Worm (Caenorhabditis elegans) whole organism, young adult: Measurements from ENCODE around the gene F46G10.2.

Experiments used
- B0261.1 ChIP-seq: sonication (generic microtip); optimal IDR thresholded peaks from 2 replicates; lab custom pipeline; 2016; ENCODE audit warnings: mild to moderate bottlenecking, missing genetic modification characterization, moderate library complexity, missing compliant biosample characterization
- C06A6.2 ChIP-seq: fragments of 200-800 bp; sonication (Bioruptor generic); conservative IDR thresholded peaks from 2 replicates; pipeline ENCODE4 v1.3.6; 2022; ENCODE audit warnings: missing genetic modification characterization, missing compliant biosample characterization
- D2030.7 ChIP-seq: fragments of 200-800 bp; sonication (Bioruptor generic); IDR thresholded peaks from 2 replicates; pipeline ENCODE4 v1.3.6; 2022; ENCODE audit warnings: missing genetic modification reagents, missing genetic modification characterization, missing compliant biosample characterization
- F23B12.7 ChIP-seq: sonication (generic microtip); optimal IDR thresholded peaks from 2 replicates; lab custom pipeline; 2017; ENCODE audit warnings: missing genetic modification characterization, mild to moderate bottlenecking, missing compliant biosample characterization, antibody characterized with exemption, moderate library complexity; ENCODE audit not compliant: insufficient read depth
- F37B4.10 ChIP-seq: fragments of 200-800 bp; sonication (Bioruptor generic); IDR thresholded peaks from 2 replicates; pipeline ENCODE4 v1.3.6; 2022; ENCODE audit warnings: missing genetic modification characterization, missing compliant biosample characterization
- F52B5.7 ChIP-seq: sonication (generic microtip); optimal IDR thresholded peaks from 2 replicates; lab custom pipeline; 2016; ENCODE audit warnings: mild to moderate bottlenecking, missing genetic modification characterization, missing compliant biosample characterization
- K12H6.12 ChIP-seq: fragments of 200-800 bp; sonication (Bioruptor generic); optimal IDR thresholded peaks from 2 replicates; lab custom pipeline; 2018; ENCODE audit warnings: mild to moderate bottlenecking, missing genetic modification characterization, missing compliant biosample characterization
- Y79H2A.3 ChIP-seq: fragments of 200-800 bp; sonication (Bioruptor generic); conservative IDR thresholded peaks from 2 replicates; pipeline ENCODE4 v1.3.6; 2022; ENCODE audit warnings: missing genetic modification reagents, missing genetic modification characterization, missing compliant biosample characterization
- akir-1 ChIP-seq: fragments of 200-800 bp; sonication (Bioruptor generic); optimal IDR thresholded peaks from 2 replicates; lab custom pipeline; 2018; ENCODE audit warnings: mild to moderate bottlenecking, missing genetic modification characterization, moderate library complexity, missing compliant biosample characterization
- ama-1 ChIP-seq, 3 experiments: fragments of 150-350 bp in 1 of 3; sonication (generic microtip) in 2 of 3; optimal IDR thresholded peaks; 2 replicates each; lab custom pipeline; 2014 to 2018; ENCODE audit warnings: missing biosample characterization in 2 of 3, missing genetic modification characterization in 2 of 3, missing genetic modification reagents in 2 of 3
- aptf-2 ChIP-seq: fragments of 200-800 bp; sonication (Bioruptor generic); conservative IDR thresholded peaks from 2 replicates; pipeline ENCODE4 v1.3.6; 2022; ENCODE audit warnings: missing genetic modification reagents, missing genetic modification characterization, missing compliant biosample characterization
- atf-7 ChIP-seq: sonication (generic microtip); optimal IDR thresholded peaks from 2 replicates; lab custom pipeline; 2017; ENCODE audit warnings: mild to moderate bottlenecking, missing genetic modification characterization, missing compliant biosample characterization
- cebp-2 ChIP-seq: fragments of 200-800 bp; sonication (Bioruptor generic); IDR thresholded peaks from 2 replicates; pipeline ENCODE4 v1.3.6; 2022; ENCODE audit warnings: missing genetic modification characterization, missing compliant biosample characterization
- ceh-100 ChIP-seq: fragments of 200-800 bp; sonication (Bioruptor generic); IDR thresholded peaks from 2 replicates; pipeline ENCODE4 v1.3.6; 2022; ENCODE audit warnings: missing genetic modification reagents, missing genetic modification characterization, missing compliant biosample characterization
- ceh-40 ChIP-seq: fragments of 200-800 bp; sonication (Bioruptor generic); IDR thresholded peaks from 2 replicates; pipeline ENCODE4 v1.3.6; 2022; ENCODE audit warnings: missing genetic modification characterization, missing compliant biosample characterization
- ceh-79 ChIP-seq: sonication (generic microtip); optimal IDR thresholded peaks from 2 replicates; lab custom pipeline; 2017; ENCODE audit warnings: mild to moderate bottlenecking, missing genetic modification characterization, missing compliant biosample characterization
- chd-7 ChIP-seq: sonication (generic microtip); optimal IDR thresholded peaks from 2 replicates; lab custom pipeline; 2016; ENCODE audit warnings: mild to moderate bottlenecking, missing genetic modification characterization, moderate library complexity, missing compliant biosample characterization
- ekl-4 ChIP-seq: fragments of 200-800 bp; sonication (Bioruptor generic); IDR thresholded peaks from 2 replicates; pipeline ENCODE4 v1.3.6; 2022; ENCODE audit warnings: missing genetic modification reagents, missing genetic modification characterization, missing compliant biosample characterization
- hmg-20 ChIP-seq: fragments of 200-800 bp; sonication (Bioruptor generic); IDR thresholded peaks from 2 replicates; pipeline ENCODE4 v1.3.6; 2022; ENCODE audit warnings: missing genetic modification reagents, missing genetic modification characterization, missing compliant biosample characterization
- hrde-1 ChIP-seq: sonication (generic microtip); optimal IDR thresholded peaks from 2 replicates; lab custom pipeline; 2016; ENCODE audit warnings: missing genetic modification characterization, mild to moderate bottlenecking, missing compliant biosample characterization, moderate library complexity, missing genotype, missing genetic modification reagents, borderline replicate concordance
- hsf-1 ChIP-seq: fragments of 200-800 bp; sonication (Bioruptor generic); IDR thresholded peaks from 2 replicates; pipeline ENCODE4 v1.3.6; 2022; ENCODE audit warnings: missing genetic modification reagents, missing genetic modification characterization, missing compliant biosample characterization
- lag-1 ChIP-seq: fragments of 200-800 bp; sonication (Bioruptor generic); IDR thresholded peaks from 2 replicates; pipeline ENCODE4 v1.3.6; 2022; ENCODE audit warnings: missing genetic modification reagents, missing genetic modification characterization, missing compliant biosample characterization
- let-607 ChIP-seq, 2 experiments: fragments of 200-800 bp in 1 of 2; sonication (Bioruptor generic) in 1 of 2; sonication (generic microtip) in 1 of 2; optimal IDR thresholded peaks; 2 replicates each; lab custom pipeline; 2016 to 2018; ENCODE audit warnings: mild to moderate bottlenecking in 2 of 2, missing compliant biosample characterization in 2 of 2, missing genetic modification characterization in 2 of 2, moderate library complexity in 2 of 2, missing genotype in 1 of 2
- lin-35 ChIP-seq, 3 experiments: fragments of 150-350 bp in 2 of 3; sonication (generic microtip) in 1 of 3; optimal IDR thresholded peaks; 2 replicates each; lab custom pipeline; 2014 to 2018; ENCODE audit warnings: missing biosample characterization in 3 of 3, missing genetic modification characterization in 3 of 3, missing genetic modification reagents in 3 of 3
- lin-40 ChIP-seq: sonication (generic microtip); optimal IDR thresholded peaks from 2 replicates; lab custom pipeline; 2016; ENCODE audit warnings: missing genetic modification characterization, mild to moderate bottlenecking, missing compliant biosample characterization, missing genotype, missing genetic modification reagents
- madf-10 ChIP-seq: sonication (generic microtip); optimal IDR thresholded peaks from 2 replicates; lab custom pipeline; 2016; ENCODE audit warnings: mild to moderate bottlenecking, missing genetic modification characterization, missing compliant biosample characterization
- madf-3 ChIP-seq: fragments of 200-800 bp; sonication (Bioruptor generic); IDR thresholded peaks from 2 replicates; pipeline ENCODE4 v1.3.6; 2022; ENCODE audit warnings: missing genetic modification reagents, missing genetic modification characterization, missing compliant biosample characterization
- mes-4 ChIP-seq: sonication (generic microtip); optimal IDR thresholded peaks from 2 replicates; lab custom pipeline; 2016; ENCODE audit warnings: missing genotype, missing genetic modification characterization, missing compliant biosample characterization
- nfya-2 ChIP-seq: fragments of 200-800 bp; sonication (Bioruptor generic); IDR thresholded peaks from 2 replicates; pipeline ENCODE4 v1.3.6; 2022; ENCODE audit warnings: missing genetic modification reagents, missing genetic modification characterization, missing compliant biosample characterization
- nhr-27 ChIP-seq: fragments of 200-800 bp; sonication (Bioruptor generic); optimal IDR thresholded peaks from 2 replicates; lab custom pipeline; 2018; ENCODE audit warnings: mild to moderate bottlenecking, missing genetic modification characterization, moderate library complexity, missing compliant biosample characterization
- nhr-90 ChIP-seq: sonication (generic microtip); optimal IDR thresholded peaks from 2 replicates; lab custom pipeline; 2016; ENCODE audit warnings: missing genotype, mild to moderate bottlenecking, missing genetic modification characterization, missing compliant biosample characterization
- pbrm-1 ChIP-seq: fragments of 200-800 bp; sonication (Bioruptor generic); IDR thresholded peaks from 2 replicates; pipeline ENCODE4 v1.3.6; 2022; ENCODE audit warnings: missing genetic modification reagents, missing genetic modification characterization, missing compliant biosample characterization
- rcor-1 ChIP-seq: fragments of 200-800 bp; sonication (Bioruptor generic); IDR thresholded peaks from 2 replicates; pipeline ENCODE4 v1.3.6; 2022; ENCODE audit warnings: missing genetic modification reagents, missing genetic modification characterization, missing compliant biosample characterization
- rpc-1 ChIP-seq, 2 experiments: fragments of 150-350 bp in 1 of 2; sonication (generic microtip) in 1 of 2; optimal IDR thresholded peaks; 2 replicates each; lab custom pipeline; 2014 to 2018; ENCODE audit warnings: missing biosample characterization in 1 of 2, missing genetic modification characterization in 1 of 2, missing genetic modification reagents in 1 of 2, missing genotype in 1 of 2
- sdz-38 ChIP-seq: sonication (generic microtip); optimal IDR thresholded peaks from 2 replicates; lab custom pipeline; 2016; ENCODE audit warnings: missing genotype, missing genetic modification characterization, missing compliant biosample characterization
- sea-2 ChIP-seq: fragments of 200-800 bp; sonication (Bioruptor generic); IDR thresholded peaks from 2 replicates; pipeline ENCODE4 v1.3.6; 2022; ENCODE audit warnings: missing genetic modification characterization, missing compliant biosample characterization
- snpc-4 ChIP-seq, 5 experiments: fragments of 150-350 bp in 1 of 5; sonication (generic microtip) in 4 of 5; optimal IDR thresholded peaks; 2 replicates each; lab custom pipeline; 2014 to 2018; ENCODE audit warnings: missing genetic modification characterization in 5 of 5, missing biosample characterization in 3 of 5, antibody characterized with exemption in 2 of 5, mild to moderate bottlenecking in 2 of 5, missing compliant biosample characterization in 2 of 5, missing genotype in 2 of 5, moderate library complexity in 2 of 5, missing genetic modification reagents in 1 of 5
- somi-1 ChIP-seq: fragments of 200-800 bp; sonication (Bioruptor generic); optimal IDR thresholded peaks from 2 replicates; lab custom pipeline; 2018; ENCODE audit warnings: mild to moderate bottlenecking, missing genetic modification characterization, missing compliant biosample characterization
- sptf-2 ChIP-seq: fragments of 200-800 bp; sonication (Bioruptor generic); optimal IDR thresholded peaks from 2 replicates; lab custom pipeline; 2018; ENCODE audit warnings: mild to moderate bottlenecking, missing genetic modification characterization, missing compliant biosample characterization
- tbp1 ChIP-seq: fragments of 200-800 bp; sonication (Bioruptor generic); optimal IDR thresholded peaks from 2 replicates; lab custom pipeline; 2018; ENCODE audit warnings: mild to moderate bottlenecking, missing genetic modification characterization, missing compliant biosample characterization
- tlf-1 ChIP-seq: fragments of 200-800 bp; sonication (Bioruptor generic); optimal IDR thresholded peaks from 2 replicates; lab custom pipeline; 2018; ENCODE audit warnings: mild to moderate bottlenecking, missing genetic modification characterization, missing compliant biosample characterization
- zim-3 ChIP-seq: sonication (generic microtip); optimal IDR thresholded peaks from 2 replicates; lab custom pipeline; 2017; ENCODE audit warnings: mild to moderate bottlenecking, missing genetic modification characterization, moderate library complexity, missing compliant biosample characterization

Gene F46G10.2

ce11 chrX:13348417-13348816 is 25.7 kb downstream of the F46G10.2 start (continued):
- TF ChIP-seq F52B5.7 (no peak), pbrm-1 (GFP tag; lab: Robert Waterston, UW) (no peak), mes-4 (tag; lab: Kevin White, UChicago) (no peak), tlf-1 (GFP tag; lab: Kevin White, UChicago) (no peak), cebp-2 (GFP tag; lab: Robert Waterston, UW) (no peak), hmg-20 (GFP tag; lab: Robert Waterston, UW) (no peak), lin-40 (tag; lab: Kevin White, UChicago) (peak; percentile 63), zim-3 (tag; lab: Kevin White, UChicago) (no peak), K12H6.12 (tag; lab: Kevin White, UChicago) (no peak), lin-35 (GFP tag; optimal IDR thresholded peaks at IDR 0.05; lab: Kevin White, UChicago) (peak in 1 of 3 experiments; percentile 4), Y79H2A.3 (GFP tag; lab: Robert Waterston, UW) (no peak)
- TF ChIP-seq, all 124 proteins: peak for 13

DNA sequence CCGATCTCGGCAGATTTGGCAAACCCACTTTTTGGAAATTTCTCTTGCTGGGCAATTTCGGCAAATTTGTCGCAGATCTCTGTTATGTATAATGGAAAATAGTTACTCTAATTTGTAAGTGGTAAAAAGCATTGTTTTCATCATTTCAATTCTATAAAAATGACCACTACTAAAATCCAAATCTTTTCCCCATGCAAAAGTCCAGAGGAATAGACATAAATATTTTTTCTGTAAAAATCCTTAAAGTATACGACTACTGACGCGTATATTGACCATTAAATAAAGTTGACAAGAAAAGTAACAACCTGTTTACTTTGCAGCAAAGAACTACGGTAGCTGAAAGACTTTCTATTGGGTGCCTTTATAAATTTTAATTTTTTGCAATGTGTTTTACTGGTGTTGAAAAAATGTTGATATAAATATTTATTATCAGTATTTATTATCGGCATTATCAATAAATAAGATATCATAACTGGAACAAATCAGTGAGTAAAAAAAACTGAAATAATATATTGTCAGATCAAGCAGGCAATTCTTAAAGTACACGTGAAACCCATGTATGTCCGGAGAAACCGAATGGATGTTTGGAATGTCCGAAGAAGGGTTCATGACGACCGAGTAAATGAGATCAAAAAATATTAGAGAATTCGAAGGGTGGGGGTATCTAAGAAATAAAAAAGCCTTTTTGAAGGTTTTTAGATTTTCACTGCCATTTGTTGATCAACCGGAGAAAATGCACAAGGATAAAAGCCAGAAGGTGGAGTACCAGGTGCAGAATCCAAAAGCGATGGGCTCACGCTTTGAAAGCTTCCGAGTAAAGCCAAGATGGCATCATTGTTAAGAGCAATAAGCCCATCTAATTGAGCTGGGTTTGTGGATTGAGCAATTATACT is 26.7 kb downstream of the F46G10.2 start:
- TF ChIP-seq mes-4 (tag; lab: Kevin White, UChicago) (no peak), ekl-4 (GFP tag; lab: Robert Waterston, UW) (peak; percentile 28; the same call in 1 of the 2 replicates), nhr-90 (tag; lab: Kevin White, UChicago) (peak; percentile 26), let-607 (tag; optimal IDR thresholded peaks at IDR 0.05; lab: Kevin White, UChicago) (peak in 1 of 2 experiments; percentile 63), aptf-2 (GFP tag; lab: Robert Waterston, UW) (no peak), lag-1 (GFP tag; lab: Robert Waterston, UW) (no peak), lin-35 (GFP tag; optimal IDR thresholded peaks at IDR 0.05; lab: Kevin White, UChicago) (peak in 2 of 3 experiments; percentile 21 to 80), B0261.1 (tag; lab: Kevin White, UChicago) (peak; percentile 18), madf-10 (tag; lab: Kevin White, UChicago) (peak; percentile 23), chd-7 (tag; lab: Kevin White, UChicago) (peak; percentile 47), nhr-27 (tag; lab: Kevin White, UChicago) (peak; percentile 34), sea-2 (GFP tag; lab: Robert Waterston, UW) (no peak), sdz-38 (tag; lab: Kevin White, UChicago) (no peak), snpc-4 (GFP tag; optimal IDR thresholded peaks at IDR 0.05; lab: Kevin White, UChicago) (no peak), snpc-4 (tag; optimal IDR thresholded peaks at IDR 0.05; lab: Kevin White, UChicago) (no peak), somi-1 (GFP tag; lab: Kevin White, UChicago) (peak; percentile 24), hrde-1 (tag; lab: Kevin White, UChicago) (no peak), ceh-40 (GFP tag; lab: Robert Waterston, UW) (no peak), C06A6.2 (GFP tag; lab: Robert Waterston, UW) (0 out of 2 replicates have a peak, but pooled peaks have one; percentile 11), ceh-100 (GFP tag; lab: Robert Waterston, UW) (no peak), Y79H2A.3 (GFP tag; lab: Robert Waterston, UW) (no peak), madf-3 (GFP tag; lab: Robert Waterston, UW) (0 out of 2 replicates have a peak, but pooled peaks have one; percentile 24), ceh-79 (tag; lab: Kevin White, UChicago) (no peak), lin-40 (tag; lab: Kevin White, UChicago) (peak; percentile 65), sptf-2 (GFP tag; lab: Kevin White, UChicago) (no peak), D2030.7 (GFP tag; lab: Robert Waterston, UW) (no peak), tbp1 (GFP tag; lab: Kevin White, UChicago) (no peak), F37B4.10 (GFP tag; lab: Robert Waterston, UW) (no peak), ama-1 (optimal IDR thresholded peaks at IDR 0.05; lab: Kevin White, UChicago) (peak; percentile 94), ama-1 (GFP tag; optimal IDR thresholded peaks at IDR 0.05; lab: Kevin White, UChicago) (no peak), akir-1 (no peak), atf-7 (peak; percentile 39), nfya-2 (GFP tag; lab: Robert Waterston, UW) (no peak), pbrm-1 (GFP tag; lab: Robert Waterston, UW) (no peak), hsf-1 (GFP tag; lab: Robert Waterston, UW) (peak; percentile 36; the same call in 1 of the 2 replicates), F23B12.7 (tag; lab: Kevin White, UChicago) (no peak), rcor-1 (no peak), rpc-1 (optimal IDR thresholded peaks at IDR 0.05; lab: Kevin White, UChicago) (no peak), rpc-1 (tag; optimal IDR thresholded peaks at IDR 0.05; lab: Kevin White, UChicago) (no peak)
